Worm (Caenorhabditis elegans): ENCODE measurements around the gene ZK721.3.

The ZK721.3 gene

DNA sequence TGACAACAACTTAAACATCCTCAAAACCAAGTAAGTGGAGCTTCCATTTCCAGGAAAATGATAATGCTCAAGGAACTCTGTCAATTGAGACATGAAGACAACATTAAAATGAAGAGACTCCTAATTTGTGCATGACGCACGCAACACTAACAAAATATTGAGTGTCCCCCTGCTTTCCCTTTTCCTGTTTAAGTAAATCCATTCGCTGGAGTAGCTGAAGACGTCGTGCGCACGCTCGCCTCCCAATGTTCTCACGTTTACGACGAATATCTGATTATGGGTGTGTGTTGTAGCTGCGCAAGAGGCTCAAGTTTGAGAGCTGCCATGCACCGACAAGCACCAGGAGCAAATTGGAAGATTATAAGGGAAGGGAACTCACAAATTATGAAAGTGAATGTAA lies 16.6 kb downstream of the ZK721.3 start:
- TF ChIP-seq ceh-13 (GFP tag; optimal IDR thresholded peaks at IDR 0.05) (no peak), tra-4 (tag; optimal IDR thresholded peaks at IDR 0.05) (no peak), tbx-37 (GFP tag; conservative IDR thresholded peaks at IDR 0.05) (no peak), tbx-11 (GFP tag; IDR thresholded peaks at IDR 0.05) (no peak), hnd-1 (tag; optimal IDR thresholded peaks at IDR 0.05) (no peak), sea-1 (GFP tag; conservative IDR thresholded peaks at IDR 0.05) (no peak), hmbx-1 (tag; optimal IDR thresholded peaks at IDR 0.05) (no peak), B0310.2 (tag; optimal IDR thresholded peaks at IDR 0.05) (no peak), scrt-1 (GFP tag; IDR thresholded peaks at IDR 0.05) (no peak), pes-1 (GFP tag; IDR thresholded peaks at IDR 0.05) (no peak), flt-1 (GFP tag; IDR thresholded peaks at IDR 0.05) (no peak), ets-7 (tag; optimal IDR thresholded peaks at IDR 0.05) (no peak), hmg-4 (GFP tag; optimal IDR thresholded peaks at IDR 0.05) (no peak)

DNA sequence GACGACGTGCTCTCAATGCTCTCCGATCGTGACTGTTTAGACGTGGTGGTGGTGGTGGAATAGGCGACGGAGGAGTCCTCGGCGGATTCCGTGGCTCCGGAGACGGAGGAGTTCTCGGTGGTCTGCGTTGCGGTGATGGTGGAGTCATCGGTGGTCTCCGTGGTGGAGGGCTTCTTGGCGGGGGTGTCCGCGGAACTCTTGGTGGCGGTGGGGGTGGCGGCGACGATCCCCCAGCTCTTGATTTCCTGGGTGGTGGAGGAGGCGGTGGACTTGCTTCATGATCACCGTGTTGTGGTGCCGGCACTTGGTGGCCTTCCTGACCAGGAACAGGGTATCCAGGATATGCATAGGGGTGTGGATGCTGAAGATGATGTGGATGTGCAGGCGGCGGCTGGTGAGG lies 21.1 kb downstream of the ZK721.3 start:
- TF ChIP-seq B0310.2 (tag; optimal IDR thresholded peaks at IDR 0.05) (no peak), tbx-37 (GFP tag; conservative IDR thresholded peaks at IDR 0.05) (no peak), hmg-4 (GFP tag; optimal IDR thresholded peaks at IDR 0.05) (peak; percentile 30)

DNA sequence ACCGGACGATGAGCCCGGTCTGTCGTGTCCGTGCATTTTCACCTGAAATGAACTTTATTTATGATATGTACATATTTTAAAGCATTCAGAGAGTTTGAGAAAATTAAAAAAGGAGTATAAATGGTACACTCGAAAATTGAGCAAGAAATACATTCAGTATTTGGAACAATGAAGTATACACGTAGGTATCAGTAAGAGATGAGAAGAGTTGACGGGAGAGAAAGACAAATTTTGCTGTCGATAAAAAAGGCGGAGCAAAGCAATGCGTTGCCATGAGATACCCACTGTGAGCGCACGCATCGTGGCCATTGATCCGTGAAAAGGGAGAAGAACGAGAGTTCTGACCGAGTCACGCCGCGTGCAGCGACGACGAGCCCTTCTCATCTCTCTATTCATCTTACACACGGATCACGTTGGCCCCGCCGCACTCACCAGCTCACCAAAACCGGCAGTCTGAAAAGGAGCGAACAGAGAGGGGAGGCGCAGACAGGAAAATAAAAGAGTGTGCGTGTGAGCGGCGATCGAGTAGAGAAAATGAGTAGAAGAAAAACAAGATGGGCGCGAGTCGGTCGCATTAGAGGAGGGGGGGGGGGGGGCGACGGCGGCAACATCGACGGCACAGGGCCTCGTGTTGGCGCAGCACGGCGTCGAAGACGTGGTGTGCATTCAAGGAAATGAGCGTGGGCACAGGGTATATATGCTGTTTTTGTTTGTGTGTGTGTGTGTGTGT lies 21.9 kb downstream of the ZK721.3 start, which contains the start of gene R04E5.8:
TSS of gene R04E5.8 (minus strand) at position 51 of the 730 bp plus-strand sequence.
- TF ChIP-seq sea-1 (GFP tag; conservative IDR thresholded peaks at IDR 0.05) (no peak), hmg-4 (GFP tag; optimal IDR thresholded peaks at IDR 0.05) (peak; percentile 33)

DNA sequence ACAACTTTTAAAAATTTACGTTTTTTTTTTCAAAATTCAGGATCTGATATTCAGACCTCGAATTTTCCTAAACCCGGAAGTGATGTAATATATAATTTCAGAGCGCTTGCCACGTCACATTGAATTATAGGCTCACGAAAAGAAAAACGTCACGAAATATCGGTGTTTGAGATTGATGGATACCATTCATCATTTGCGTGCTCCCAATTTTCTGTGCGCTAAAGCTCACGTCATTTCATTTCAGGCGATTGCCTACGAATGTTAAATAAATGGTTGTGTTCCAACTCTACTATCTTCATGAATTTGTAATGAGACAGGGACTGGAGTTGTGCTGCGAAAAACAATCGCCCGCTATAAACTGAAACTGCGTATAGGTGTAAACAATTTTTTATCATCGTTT lies 24.4 kb downstream of the ZK721.3 start:
- TF ChIP-seq hmg-4 (GFP tag; optimal IDR thresholded peaks at IDR 0.05), result no peak
- TF ChIP-seq pes-1 (GFP tag; IDR thresholded peaks at IDR 0.05), result no peak
- no peak for TF ChIP-seq F13C5.2 (tag; optimal IDR thresholded peaks at IDR 0.05)
- TF ChIP-seq ceh-13 (GFP tag; optimal IDR thresholded peaks at IDR 0.05), result no peak
- TF ChIP-seq B0310.2 (tag; optimal IDR thresholded peaks at IDR 0.05), result no peak
- TF ChIP-seq ets-7 (tag; optimal IDR thresholded peaks at IDR 0.05), result no peak
- TF ChIP-seq hmbx-1 (tag; optimal IDR thresholded peaks at IDR 0.05), result no peak
- no peak for TF ChIP-seq tbx-37 (GFP tag; conservative IDR thresholded peaks at IDR 0.05)
- TF ChIP-seq aly-1 (tag; optimal IDR thresholded peaks at IDR 0.05), result no peak
- TF ChIP-seq scrt-1 (GFP tag; IDR thresholded peaks at IDR 0.05), result no peak
- no peak for TF ChIP-seq tra-4 (tag; optimal IDR thresholded peaks at IDR 0.05)
- no peak for TF ChIP-seq ceh-36 (tag; optimal IDR thresholded peaks at IDR 0.05)
- no peak for TF ChIP-seq ama-1 (optimal IDR thresholded peaks at IDR 0.05)
- TF ChIP-seq sea-1 (GFP tag; conservative IDR thresholded peaks at IDR 0.05), result no peak
- no peak for TF ChIP-seq tbx-11 (GFP tag; IDR thresholded peaks at IDR 0.05)
- no peak for TF ChIP-seq hnd-1 (tag; optimal IDR thresholded peaks at IDR 0.05)
- no peak for TF ChIP-seq flt-1 (GFP tag; IDR thresholded peaks at IDR 0.05)

DNA sequence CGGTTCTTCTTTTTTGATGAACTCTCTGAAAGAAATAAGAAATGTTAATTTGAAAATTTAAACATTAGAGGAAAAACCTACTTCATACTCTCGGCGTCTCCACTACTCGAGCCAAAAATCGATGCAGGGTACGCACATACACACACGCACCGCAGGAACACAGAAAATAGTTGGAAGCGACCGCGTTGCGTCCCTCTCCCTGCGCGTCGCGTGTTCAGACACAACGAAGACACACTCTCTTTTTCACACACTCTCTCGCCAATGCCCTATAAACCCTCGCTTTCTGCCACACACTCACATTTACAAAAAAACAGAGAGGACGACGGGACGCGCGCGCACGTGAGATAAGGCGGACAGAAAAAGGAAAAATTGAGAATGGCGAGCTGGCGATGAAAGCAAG lies 26.6 kb downstream of the ZK721.3 start, which contains the start of gene R04E5.9:
TSS of gene R04E5.9 (minus strand) at position 235 of the 400 bp plus-strand sequence.
- peak; percentile 19 for TF ChIP-seq F13C5.2 (tag; optimal IDR thresholded peaks at IDR 0.05)
- TF ChIP-seq aly-1 (tag; optimal IDR thresholded peaks at IDR 0.05), result peak; percentile 23
- TF ChIP-seq ceh-36 (tag; optimal IDR thresholded peaks at IDR 0.05), result no peak
- peak; percentile 83 for TF ChIP-seq hmg-4 (GFP tag; optimal IDR thresholded peaks at IDR 0.05)
- TF ChIP-seq sea-1 (GFP tag; conservative IDR thresholded peaks at IDR 0.05), result 0 out of 2 replicates have a peak, but pooled peaks have one; percentile 24
- no peak for TF ChIP-seq tbx-11 (GFP tag; IDR thresholded peaks at IDR 0.05)

DNA sequence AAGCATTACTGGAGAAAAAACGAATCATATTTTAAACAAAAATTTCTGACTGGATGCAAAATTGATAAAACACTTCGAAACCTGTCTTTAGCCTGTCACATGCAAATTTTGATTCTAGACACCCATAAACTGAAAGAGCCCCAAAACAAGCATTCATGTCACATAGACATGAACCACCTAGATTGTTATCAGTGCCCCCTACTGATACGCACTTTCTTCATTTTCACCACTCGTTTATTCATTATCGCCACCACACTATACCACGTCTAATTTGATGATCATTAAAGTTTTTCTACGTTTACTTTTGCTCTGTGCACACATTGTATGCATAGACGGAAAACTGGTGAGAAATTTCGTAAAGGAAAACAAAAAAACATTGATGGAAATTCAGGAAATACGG lies 27.6 kb downstream of the ZK721.3 start, which contains the start of gene cnnm-2:
TSS of gene cnnm-2 (plus strand) at position 190 of the 400 bp plus-strand sequence.
- TF ChIP-seq ama-1 (optimal IDR thresholded peaks at IDR 0.05), result no peak
- TF ChIP-seq tra-4 (tag; optimal IDR thresholded peaks at IDR 0.05), result no peak
- TF ChIP-seq pes-1 (GFP tag; IDR thresholded peaks at IDR 0.05), result no peak
- no peak for TF ChIP-seq hmg-4 (GFP tag; optimal IDR thresholded peaks at IDR 0.05)
- no peak for TF ChIP-seq tbx-37 (GFP tag; conservative IDR thresholded peaks at IDR 0.05)
- TF ChIP-seq hmbx-1 (tag; optimal IDR thresholded peaks at IDR 0.05), result no peak
- no peak for TF ChIP-seq B0310.2 (tag; optimal IDR thresholded peaks at IDR 0.05)
- TF ChIP-seq sea-1 (GFP tag; conservative IDR thresholded peaks at IDR 0.05), result no peak
- TF ChIP-seq hnd-1 (tag; optimal IDR thresholded peaks at IDR 0.05), result no peak
- no peak for TF ChIP-seq ets-7 (tag; optimal IDR thresholded peaks at IDR 0.05)
- TF ChIP-seq ceh-13 (GFP tag; optimal IDR thresholded peaks at IDR 0.05), result no peak
- no peak for TF ChIP-seq tbx-11 (GFP tag; IDR thresholded peaks at IDR 0.05)
- no peak for TF ChIP-seq scrt-1 (GFP tag; IDR thresholded peaks at IDR 0.05)
- no peak for TF ChIP-seq aly-1 (tag; optimal IDR thresholded peaks at IDR 0.05)
- no peak for TF ChIP-seq ceh-36 (tag; optimal IDR thresholded peaks at IDR 0.05)
- TF ChIP-seq F13C5.2 (tag; optimal IDR thresholded peaks at IDR 0.05), result no peak
- no peak for TF ChIP-seq flt-1 (GFP tag; IDR thresholded peaks at IDR 0.05)

DNA sequence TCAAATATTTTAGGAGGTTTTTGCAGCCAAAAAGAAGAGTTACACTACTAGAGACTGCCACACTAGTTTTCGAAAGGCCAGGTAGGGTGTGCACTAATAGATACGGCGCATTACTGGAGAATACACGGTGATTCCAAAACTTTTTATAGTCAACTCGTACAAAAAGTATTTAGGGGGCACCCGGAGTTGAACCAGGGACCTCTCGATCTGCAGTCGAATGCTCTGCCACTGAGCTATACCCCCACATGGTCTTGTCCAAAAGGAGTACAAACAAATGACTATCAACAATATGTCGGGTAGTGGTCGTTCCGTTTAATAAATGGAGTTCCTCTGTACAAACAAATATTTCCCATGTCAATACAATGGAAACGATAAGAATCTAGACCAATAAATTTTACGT lies 33.6 kb downstream of the ZK721.3 start:
- TF ChIP-seq ceh-13 (GFP tag; optimal IDR thresholded peaks at IDR 0.05) (peak; percentile 43), ama-1 (optimal IDR thresholded peaks at IDR 0.05) (no peak), ceh-36 (tag; optimal IDR thresholded peaks at IDR 0.05) (peak; percentile 48), sea-1 (GFP tag; conservative IDR thresholded peaks at IDR 0.05) (peak; percentile 82), B0310.2 (tag; optimal IDR thresholded peaks at IDR 0.05) (no peak), hnd-1 (tag; optimal IDR thresholded peaks at IDR 0.05) (peak; percentile 16), flt-1 (GFP tag; IDR thresholded peaks at IDR 0.05) (peak; percentile 76), tra-4 (tag; optimal IDR thresholded peaks at IDR 0.05) (peak; percentile 38), hmg-4 (GFP tag; optimal IDR thresholded peaks at IDR 0.05) (peak; percentile 0), aly-1 (tag; optimal IDR thresholded peaks at IDR 0.05) (peak; percentile 25), pes-1 (GFP tag; IDR thresholded peaks at IDR 0.05) (peak; percentile 84), tbx-37 (GFP tag; conservative IDR thresholded peaks at IDR 0.05) (peak; percentile 13; the same call in 1 of the 2 replicates), F13C5.2 (tag; optimal IDR thresholded peaks at IDR 0.05) (no peak), scrt-1 (GFP tag; IDR thresholded peaks at IDR 0.05) (peak; percentile 79), hmbx-1 (tag; optimal IDR thresholded peaks at IDR 0.05) (no peak), ets-7 (tag; optimal IDR thresholded peaks at IDR 0.05) (no peak), tbx-11 (GFP tag; IDR thresholded peaks at IDR 0.05) (peak; percentile 68; the same call in 1 of the 2 replicates)
